Worm (Caenorhabditis elegans) whole organism, L4 larva: ENCODE results near the gene C12D12.1.

Experiments
- F10B5.3 ChIP-seq: sonication (generic microtip); optimal IDR thresholded peaks from 2 replicates; lab custom pipeline; 2016; ENCODE audit warnings: mild to moderate bottlenecking, missing genetic modification characterization, missing compliant biosample characterization
- F26F4.8 ChIP-seq: fragments of 200-800 bp; sonication (Bioruptor generic); conservative IDR thresholded peaks from 2 replicates; pipeline ENCODE4 v1.3.6; 2022; ENCODE audit warnings: missing genetic modification characterization, missing compliant biosample characterization
- Y105C5A.15 ChIP-seq: fragments of 200-800 bp; sonication (Bioruptor generic); IDR thresholded peaks from 2 replicates; pipeline ENCODE4 v1.3.6; 2022; ENCODE audit warnings: missing genetic modification characterization, missing compliant biosample characterization
- Y5F2A.4 ChIP-seq: fragments of 200-800 bp; sonication (Bioruptor generic); optimal IDR thresholded peaks from 2 replicates; lab custom pipeline; 2018; ENCODE audit warnings: mild to moderate bottlenecking, missing genetic modification characterization, missing compliant biosample characterization
- aly-2 ChIP-seq: sonication (generic microtip); optimal IDR thresholded peaks from 2 replicates; lab custom pipeline; 2018; ENCODE audit warnings: missing biosample characterization, missing genetic modification characterization
- ama-1 ChIP-seq: fragments of 150-350 bp; optimal IDR thresholded peaks from 2 replicates; lab custom pipeline; 2014; ENCODE audit warnings: inconsistent platforms, mixed read lengths
- ceh-28 ChIP-seq: fragments of 150-350 bp; optimal IDR thresholded peaks from 2 replicates; lab custom pipeline; 2014; ENCODE audit warnings: missing biosample characterization, missing genetic modification reagents, missing genetic modification characterization
- ceh-32 ChIP-seq: sonication (generic microtip); optimal IDR thresholded peaks from 2 replicates; lab custom pipeline; 2016; ENCODE audit warnings: mild to moderate bottlenecking, missing genetic modification characterization, missing compliant biosample characterization; ENCODE audit not compliant: poor library complexity
- ceh-44 ChIP-seq: fragments of 200-800 bp; sonication (Bioruptor generic); IDR thresholded peaks from 2 replicates; pipeline ENCODE4 v1.3.6; 2022; ENCODE audit warnings: missing genetic modification reagents, missing genetic modification characterization, missing compliant biosample characterization
- ceh-62 ChIP-seq: sonication (generic microtip); optimal IDR thresholded peaks from 2 replicates; lab custom pipeline; 2017; ENCODE audit warnings: missing biosample characterization, missing genetic modification characterization
- ctbp-1 ChIP-seq: fragments of 200-800 bp; sonication (Bioruptor generic); IDR thresholded peaks from 2 replicates; pipeline ENCODE4 v1.3.6; 2022; ENCODE audit warnings: missing genetic modification reagents, missing genetic modification characterization, missing compliant biosample characterization
- daf-19 ChIP-seq: fragments of 200-800 bp; sonication (Bioruptor generic); conservative IDR thresholded peaks from 2 replicates; pipeline ENCODE4 v1.3.6; 2022; ENCODE audit warnings: missing genetic modification characterization, missing compliant biosample characterization
- daf-8 ChIP-seq: fragments of 200-800 bp; sonication (Bioruptor generic); IDR thresholded peaks from 2 replicates; pipeline ENCODE4 v1.3.6; 2022; ENCODE audit warnings: missing genetic modification characterization, missing compliant biosample characterization
- dmd-6 ChIP-seq: fragments of 200-800 bp; sonication (Bioruptor generic); IDR thresholded peaks from 2 replicates; pipeline ENCODE4 v1.3.6; 2022; ENCODE audit warnings: missing genetic modification reagents, missing genetic modification characterization, missing compliant biosample characterization
- duxl-1 ChIP-seq: sonication (generic microtip); optimal IDR thresholded peaks from 2 replicates; lab custom pipeline; 2016; ENCODE audit warnings: mild to moderate bottlenecking, missing genetic modification characterization, moderate library complexity, missing compliant biosample characterization; ENCODE audit not compliant: poor library complexity
- dve-1 ChIP-seq: sonication (generic microtip); optimal IDR thresholded peaks from 2 replicates; lab custom pipeline; 2017; ENCODE audit warnings: antibody characterized with exemption, mild to moderate bottlenecking, missing genetic modification characterization, missing compliant biosample characterization; ENCODE audit not compliant: insufficient read depth
- egl-27 ChIP-seq: sonication (generic microtip); optimal IDR thresholded peaks from 3 replicates; lab custom pipeline; 2017; ENCODE audit warnings: missing biosample characterization, missing genetic modification reagents, missing genetic modification characterization
- fos-1 ChIP-seq: fragments of 150-350 bp; optimal IDR thresholded peaks from 2 replicates; lab custom pipeline; 2014; ENCODE audit warnings: missing biosample characterization, missing genetic modification characterization
- hif-1 ChIP-seq, 2 experiments: sonication (generic microtip); optimal IDR thresholded peaks; 2 replicates each; lab custom pipeline; 2016 to 2017; ENCODE audit warnings: missing compliant biosample characterization in 2 of 2, missing genetic modification characterization in 2 of 2, missing genetic modification reagents in 2 of 2, missing genotype in 2 of 2, mild to moderate bottlenecking in 1 of 2
- hlh-11 ChIP-seq: fragments of 200-800 bp; sonication (Bioruptor generic); optimal IDR thresholded peaks from 2 replicates; lab custom pipeline; 2018; ENCODE audit warnings: mild to moderate bottlenecking, missing genetic modification characterization, missing compliant biosample characterization
- hlh-30 ChIP-seq: sonication (generic microtip); optimal IDR thresholded peaks from 2 replicates; lab custom pipeline; 2017; ENCODE audit warnings: antibody characterized with exemption, mild to moderate bottlenecking, missing genetic modification characterization, missing compliant biosample characterization; ENCODE audit not compliant: insufficient read depth
- hmg-1.1 ChIP-seq: fragments of 200-800 bp; sonication (Bioruptor generic); IDR thresholded peaks from 2 replicates; pipeline ENCODE4 v1.3.6; 2022; ENCODE audit warnings: missing genetic modification reagents, missing genetic modification characterization, missing compliant biosample characterization
- lin-13 ChIP-seq: fragments of 150-350 bp; optimal IDR thresholded peaks from 2 replicates; lab custom pipeline; 2014; ENCODE audit warnings: missing biosample characterization, missing genetic modification reagents, missing genetic modification characterization
- lin-15B ChIP-seq: fragments of 150-350 bp; sonication (generic microtip); optimal IDR thresholded peaks from 3 replicates; lab custom pipeline; 2014; ENCODE audit warnings: missing biosample characterization, missing genetic modification characterization
- lin-38 ChIP-seq: fragments of 200-800 bp; sonication (Bioruptor generic); IDR thresholded peaks from 2 replicates; pipeline ENCODE4 v1.3.6; 2022; ENCODE audit warnings: missing genetic modification reagents, missing genetic modification characterization, missing compliant biosample characterization
- lin-39 ChIP-seq: fragments of 150-350 bp; optimal IDR thresholded peaks from 2 replicates; lab custom pipeline; 2014; ENCODE audit warnings: missing biosample characterization, missing genetic modification reagents, missing genetic modification characterization
- mdt-29 ChIP-seq: fragments of 200-800 bp; sonication (Bioruptor generic); IDR thresholded peaks from 2 replicates; pipeline ENCODE4 v1.3.6; 2022; ENCODE audit warnings: missing genetic modification reagents, missing genetic modification characterization, missing compliant biosample characterization
- mes-2 ChIP-seq: sonication (generic microtip); optimal IDR thresholded peaks from 2 replicates; lab custom pipeline; 2016; ENCODE audit warnings: missing genotype, mild to moderate bottlenecking, missing genetic modification characterization, missing compliant biosample characterization; ENCODE audit not compliant: poor library complexity, severe bottlenecking
- mxl-2 ChIP-seq: fragments of 200-800 bp; sonication (Bioruptor generic); conservative IDR thresholded peaks from 2 replicates; pipeline ENCODE4 v1.3.6; 2022; ENCODE audit warnings: missing genetic modification reagents, missing genetic modification characterization, missing compliant biosample characterization
- nhr-10 ChIP-seq: fragments of 150-350 bp; optimal IDR thresholded peaks from 2 replicates; lab custom pipeline; 2014; ENCODE audit warnings: missing biosample characterization, missing genetic modification characterization
- nhr-102 ChIP-seq: sonication (generic microtip); optimal IDR thresholded peaks from 2 replicates; lab custom pipeline; 2016; ENCODE audit warnings: mild to moderate bottlenecking, missing genetic modification characterization, moderate library complexity, missing compliant biosample characterization
- nhr-11 ChIP-seq: fragments of 150-350 bp; optimal IDR thresholded peaks from 2 replicates; lab custom pipeline; 2014; ENCODE audit warnings: missing biosample characterization, missing genetic modification characterization
- nhr-111 ChIP-seq: fragments of 200-800 bp; sonication (Bioruptor generic); optimal IDR thresholded peaks from 2 replicates; lab custom pipeline; 2018; ENCODE audit warnings: mild to moderate bottlenecking, missing genetic modification characterization, missing compliant biosample characterization
- nhr-28 ChIP-seq: fragments of 150-350 bp; optimal IDR thresholded peaks from 2 replicates; lab custom pipeline; 2014; ENCODE audit warnings: missing biosample characterization, missing genetic modification characterization
- nhr-42 ChIP-seq: fragments of 200-800 bp; sonication (Bioruptor generic); IDR thresholded peaks from 2 replicates; pipeline ENCODE4 v1.3.6; 2022; ENCODE audit warnings: missing genetic modification characterization, missing compliant biosample characterization
- nhr-76 ChIP-seq: fragments of 150-350 bp; optimal IDR thresholded peaks from 2 replicates; lab custom pipeline; 2014; ENCODE audit warnings: missing biosample characterization, missing genetic modification characterization
- nhr-77 ChIP-seq: fragments of 150-350 bp; optimal IDR thresholded peaks from 2 replicates; lab custom pipeline; 2014; ENCODE audit warnings: missing biosample characterization, missing genetic modification characterization
- php-3 ChIP-seq: fragments of 200-800 bp; sonication (Bioruptor generic); IDR thresholded peaks from 2 replicates; pipeline ENCODE4 v1.3.6; 2022; ENCODE audit warnings: missing genetic modification reagents, missing genetic modification characterization, missing compliant biosample characterization
- rbr-2 ChIP-seq: sonication (generic microtip); optimal IDR thresholded peaks from 2 replicates; lab custom pipeline; 2016; ENCODE audit warnings: missing genotype, missing genetic modification characterization, missing compliant biosample characterization
- saeg-2 ChIP-seq: fragments of 200-800 bp; sonication (Bioruptor generic); IDR thresholded peaks from 2 replicates; pipeline ENCODE4 v1.3.6; 2022; ENCODE audit warnings: missing genetic modification reagents, missing genetic modification characterization, missing compliant biosample characterization
- sdz-12 ChIP-seq: fragments of 200-800 bp; sonication (Bioruptor generic); optimal IDR thresholded peaks from 2 replicates; lab custom pipeline; 2018; ENCODE audit warnings: mild to moderate bottlenecking, missing genetic modification characterization, missing compliant biosample characterization
- skn-1 ChIP-seq: fragments of 150-350 bp; optimal IDR thresholded peaks from 2 replicates; lab custom pipeline; 2014; ENCODE audit warnings: missing biosample characterization, missing genetic modification characterization
- snpc-4 ChIP-seq: fragments of 150-350 bp; optimal IDR thresholded peaks from 2 replicates; lab custom pipeline; 2014; ENCODE audit warnings: missing biosample characterization, missing genetic modification characterization
- spr-1 ChIP-seq: sonication (generic microtip); optimal IDR thresholded peaks from 2 replicates; lab custom pipeline; 2016; ENCODE audit warnings: mild to moderate bottlenecking, missing genetic modification characterization, missing compliant biosample characterization
- spr-3 ChIP-seq: fragments of 200-800 bp; sonication (Bioruptor generic); optimal IDR thresholded peaks from 2 replicates; lab custom pipeline; 2018; ENCODE audit warnings: mild to moderate bottlenecking, missing genetic modification characterization, missing compliant biosample characterization
- tra-1 ChIP-seq: fragments of 200-800 bp; sonication (Bioruptor generic); IDR thresholded peaks from 2 replicates; pipeline ENCODE4 v1.3.6; 2022; ENCODE audit warnings: missing genetic modification reagents, missing genetic modification characterization, missing compliant biosample characterization
- vab-7 ChIP-seq: fragments of 200-800 bp; sonication (Bioruptor generic); IDR thresholded peaks from 2 replicates; pipeline ENCODE4 v1.3.6; 2022; ENCODE audit warnings: missing genetic modification reagents, missing genetic modification characterization, missing compliant biosample characterization
- zfp-2 ChIP-seq: sonication (generic microtip); optimal IDR thresholded peaks from 2 replicates; lab custom pipeline; 2016; ENCODE audit warnings: mild to moderate bottlenecking, missing genetic modification characterization, missing compliant biosample characterization
- zip-11 ChIP-seq: fragments of 200-800 bp; sonication (Bioruptor generic); IDR thresholded peaks from 2 replicates; pipeline ENCODE4 v1.3.6; 2022; ENCODE audit warnings: missing genetic modification characterization, missing compliant biosample characterization

Gene C12D12.1

DNA sequence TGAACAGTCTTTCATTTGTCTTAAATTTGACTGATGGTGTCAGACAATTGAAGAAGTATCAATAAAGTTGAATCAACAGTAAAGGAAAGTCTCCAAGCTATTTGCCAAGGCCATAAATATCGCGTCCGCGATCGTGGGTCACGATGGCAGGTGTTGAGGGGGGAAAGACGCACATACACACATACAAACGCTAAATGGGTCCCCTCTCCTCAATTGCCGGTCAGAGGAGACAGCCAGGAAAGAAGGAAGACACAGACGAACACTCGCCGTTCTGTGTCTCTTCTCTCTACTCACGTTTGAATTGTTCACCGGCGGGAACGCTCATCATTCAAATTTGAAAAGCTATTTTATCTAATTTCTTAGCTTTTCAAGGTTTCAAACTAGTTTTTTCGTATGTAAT, 41.8 kb downstream of the C12D12.1 start (continued):
- TF ChIP-seq mdt-29 (no peak), lin-38 (GFP tag; lab: Robert Waterston, UW) (no peak), nhr-28 (tag; lab: Kevin White, UChicago) (peak; percentile 28), ctbp-1 (GFP tag; lab: Robert Waterston, UW) (no peak), php-3 (no peak), nhr-102 (tag; lab: Kevin White, UChicago) (no peak), lin-15B (tag; lab: Kevin White, UChicago) (no peak), hmg-1.1 (GFP tag; lab: Robert Waterston, UW) (peak; percentile 45; the same call in 1 of the 2 replicates), ceh-62 (tag; lab: Kevin White, UChicago) (no peak), F26F4.8 (GFP tag; lab: Robert Waterston, UW) (no peak), nhr-10 (tag; lab: Kevin White, UChicago) (no peak), ama-1 (lab: Kevin White, UChicago) (peak; percentile 55), dve-1 (tag; lab: Kevin White, UChicago) (no peak), aly-2 (tag; lab: Kevin White, UChicago) (no peak), nhr-11 (tag; lab: Kevin White, UChicago) (no peak), ceh-44 (GFP tag; lab: Robert Waterston, UW) (no peak), tra-1 (no peak), nhr-77 (tag; lab: Kevin White, UChicago) (no peak), nhr-76 (no peak), duxl-1 (tag; lab: Kevin White, UChicago) (no peak), sdz-12 (GFP tag; lab: Kevin White, UChicago) (no peak), spr-1 (no peak), lin-39 (tag; lab: Kevin White, UChicago) (no peak), Y105C5A.15 (GFP tag; lab: Robert Waterston, UW) (no peak), dmd-6 (GFP tag; lab: Robert Waterston, UW) (no peak), vab-7 (no peak), rbr-2 (tag; lab: Kevin White, UChicago) (peak; percentile 19), mes-2 (tag; lab: Kevin White, UChicago) (peak; percentile 38), nhr-111 (GFP tag; lab: Kevin White, UChicago) (no peak), Y5F2A.4 (GFP tag; lab: Kevin White, UChicago) (no peak), F10B5.3 (tag; lab: Kevin White, UChicago) (no peak), hlh-11 (tag; lab: Kevin White, UChicago) (no peak), hif-1 (tag; optimal IDR thresholded peaks at IDR 0.05; lab: Kevin White, UChicago) (peak in 1 of 2 experiments; percentile 25), zfp-2 (tag; lab: Kevin White, UChicago) (no peak), hlh-30 (peak; percentile 56), nhr-42 (GFP tag; lab: Robert Waterston, UW) (no peak), daf-8 (no peak), saeg-2 (no peak), ceh-28 (no peak), zip-11 (GFP tag; lab: Robert Waterston, UW) (no peak), skn-1 (tag; lab: Kevin White, UChicago) (no peak), snpc-4 (tag; lab: Kevin White, UChicago) (no peak), ceh-32 (tag; lab: Kevin White, UChicago) (no peak), fos-1 (tag; lab: Kevin White, UChicago) (no peak), daf-19 (GFP tag; lab: Robert Waterston, UW) (no peak), mxl-2 (GFP tag; lab: Robert Waterston, UW) (no peak), spr-3 (no peak), egl-27 (tag; lab: Kevin White, UChicago) (no peak), lin-13 (GFP tag; lab: Kevin White, UChicago) (peak; percentile 67)
- TF ChIP-seq, all 104 proteins: peak for 17
